Worm (Caenorhabditis elegans): ENCODE data around the gene brc-1.

The brc-1 gene

DNA sequence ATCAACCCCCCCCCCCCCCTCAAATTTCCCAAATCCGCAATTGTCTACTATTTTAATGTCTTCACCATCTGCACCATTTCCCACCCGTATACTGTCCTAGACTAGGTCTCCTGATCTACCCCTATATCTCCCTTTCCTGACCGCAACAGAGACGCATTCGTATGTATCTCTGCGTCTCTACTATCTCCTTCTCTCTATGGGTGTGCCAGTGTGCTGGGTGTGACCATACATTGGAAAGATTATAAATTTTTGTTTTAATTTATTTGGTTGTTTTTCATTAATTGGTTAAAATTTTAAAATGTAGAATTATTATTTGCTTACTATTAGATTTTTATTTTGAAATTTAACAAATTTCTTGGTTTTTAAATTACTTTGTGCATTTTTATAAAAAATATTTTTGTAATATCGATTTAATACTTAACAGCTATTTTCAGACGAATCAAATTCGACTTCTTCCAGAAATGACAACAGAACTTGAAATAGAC lies 40.8 kb downstream of the brc-1 start, which contains the start of gene amx-1:
TSS of gene amx-1 (plus strand) at position 435 of the 485 bp plus-strand sequence.
- TF ChIP-seq flt-1 (GFP tag; IDR thresholded peaks at IDR 0.05), result no peak
- TF ChIP-seq T22C8.4 (GFP tag; IDR thresholded peaks at IDR 0.05), result no peak
- no peak for TF ChIP-seq cog-1 (tag; optimal IDR thresholded peaks at IDR 0.05)
- TF ChIP-seq ref-1 (GFP tag; conservative IDR thresholded peaks at IDR 0.05), result no peak
- TF ChIP-seq med-1 (GFP tag; optimal IDR thresholded peaks at IDR 0.05; ENCODE audit: insufficient read depth), result no peak
- TF ChIP-seq ztf-23 (GFP tag; IDR thresholded peaks at IDR 0.05), result no peak
- TF ChIP-seq klf-2 (GFP tag; conservative IDR thresholded peaks at IDR 0.05), result no peak
- no peak for TF ChIP-seq tab-1 (GFP tag; IDR thresholded peaks at IDR 0.05)
- TF ChIP-seq ztf-29 (GFP tag; IDR thresholded peaks at IDR 0.05), result no peak

DNA sequence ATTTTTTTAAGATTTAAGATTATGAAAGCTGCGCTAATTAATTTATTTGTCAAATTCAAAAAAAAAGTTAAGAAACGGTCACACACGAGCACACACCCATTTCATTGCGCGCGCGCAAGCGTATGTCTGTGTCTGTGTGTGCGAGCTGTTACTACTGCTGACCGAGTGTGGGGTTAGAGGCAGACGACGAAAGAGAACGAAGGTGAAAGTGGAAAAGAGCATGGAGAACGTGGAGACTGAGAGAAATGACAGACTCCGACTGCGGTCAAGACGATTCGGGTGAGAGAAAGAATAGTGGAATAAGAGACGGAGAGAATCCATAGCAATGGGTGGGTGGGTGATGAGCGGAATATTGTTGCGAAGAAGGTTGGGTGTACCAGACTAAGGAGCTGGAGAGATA lies 42.6 kb downstream of the brc-1 start:
- TF ChIP-seq med-1 (GFP tag; optimal IDR thresholded peaks at IDR 0.05; ENCODE audit: insufficient read depth) (no peak), tab-1 (GFP tag; IDR thresholded peaks at IDR 0.05) (0 out of 2 replicates have a peak, but pooled peaks have one; percentile 28), klf-2 (GFP tag; conservative IDR thresholded peaks at IDR 0.05) (no peak), ztf-23 (GFP tag; IDR thresholded peaks at IDR 0.05) (peak; percentile 45; the same call in 1 of the 2 replicates), flt-1 (GFP tag; IDR thresholded peaks at IDR 0.05) (no peak), ref-1 (GFP tag; conservative IDR thresholded peaks at IDR 0.05) (no peak), ztf-29 (GFP tag; IDR thresholded peaks at IDR 0.05) (no peak), T22C8.4 (GFP tag; IDR thresholded peaks at IDR 0.05) (no peak), cog-1 (tag; optimal IDR thresholded peaks at IDR 0.05) (peak; percentile 46)

- TF ChIP-seq ztf-29 (GFP tag; IDR thresholded peaks at IDR 0.05) (no peak), med-1 (GFP tag; optimal IDR thresholded peaks at IDR 0.05; ENCODE audit: insufficient read depth) (no peak), cog-1 (tag; optimal IDR thresholded peaks at IDR 0.05) (no peak), T22C8.4 (GFP tag; IDR thresholded peaks at IDR 0.05) (no peak), ref-1 (GFP tag; conservative IDR thresholded peaks at IDR 0.05) (no peak), ztf-23 (GFP tag; IDR thresholded peaks at IDR 0.05) (no peak), klf-2 (GFP tag; conservative IDR thresholded peaks at IDR 0.05) (no peak)
Measured at ce11 chrIII:3819579-3819978, 43.2 kb downstream of the brc-1 start, which contains the start of gene dpy-27. dpy-27 (minus strand) TSS chrIII:3819679.

- no peak for TF ChIP-seq flt-1 (GFP tag; IDR thresholded peaks at IDR 0.05)
- no peak for TF ChIP-seq tab-1 (GFP tag; IDR thresholded peaks at IDR 0.05)
- no peak for TF ChIP-seq med-1 (GFP tag; optimal IDR thresholded peaks at IDR 0.05; ENCODE audit: insufficient read depth)
Measured at ce11 chrIII:3814421-3814820, 48.3 kb downstream of the brc-1 start.

DNA sequence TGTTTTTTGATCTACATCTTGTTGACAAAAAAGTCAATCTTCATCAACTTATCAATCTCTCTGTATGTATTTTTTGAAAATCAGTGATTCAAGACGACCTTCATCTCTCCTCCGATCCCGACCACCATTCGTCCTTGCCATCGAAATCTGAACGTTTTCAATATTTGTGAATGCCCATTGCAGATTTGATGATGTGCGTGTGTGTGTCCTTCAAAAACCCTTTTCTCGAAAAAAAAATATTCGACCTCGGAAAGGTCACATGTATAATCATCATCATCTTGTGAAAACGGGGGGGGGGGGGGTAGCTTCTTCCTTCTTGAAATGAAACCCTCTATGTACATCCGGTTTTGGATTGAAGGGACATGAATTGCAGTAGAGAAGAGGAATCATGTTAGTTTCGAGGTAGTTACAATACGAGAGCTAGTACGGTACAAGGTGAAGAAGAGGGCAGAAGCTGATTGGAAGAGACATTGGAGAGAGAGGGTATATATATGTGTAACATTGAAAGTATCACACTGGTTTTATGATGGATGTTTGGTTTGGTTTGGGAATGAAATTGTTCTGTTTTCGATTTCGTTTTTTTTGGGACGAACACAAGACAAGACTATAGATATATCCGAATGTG lies 50.3 kb downstream of the brc-1 start:
- TF ChIP-seq ref-1 (GFP tag; conservative IDR thresholded peaks at IDR 0.05) (no peak), T22C8.4 (GFP tag; IDR thresholded peaks at IDR 0.05) (no peak), tab-1 (GFP tag; IDR thresholded peaks at IDR 0.05) (no peak), ztf-29 (GFP tag; IDR thresholded peaks at IDR 0.05) (no peak), ztf-23 (GFP tag; IDR thresholded peaks at IDR 0.05) (no peak), klf-2 (GFP tag; conservative IDR thresholded peaks at IDR 0.05) (no peak), flt-1 (GFP tag; IDR thresholded peaks at IDR 0.05) (no peak), cog-1 (tag; optimal IDR thresholded peaks at IDR 0.05) (no peak), med-1 (GFP tag; optimal IDR thresholded peaks at IDR 0.05; ENCODE audit: insufficient read depth) (no peak)

ce11 chrIII:3811375-3811924 lies 51.3 kb downstream of the brc-1 start:
- TF ChIP-seq med-1 (GFP tag; optimal IDR thresholded peaks at IDR 0.05; ENCODE audit: insufficient read depth) (no peak), tab-1 (GFP tag; IDR thresholded peaks at IDR 0.05) (no peak), cog-1 (tag; optimal IDR thresholded peaks at IDR 0.05) (no peak), ztf-29 (GFP tag; IDR thresholded peaks at IDR 0.05) (no peak), flt-1 (GFP tag; IDR thresholded peaks at IDR 0.05) (no peak), ref-1 (GFP tag; conservative IDR thresholded peaks at IDR 0.05) (no peak), ztf-23 (GFP tag; IDR thresholded peaks at IDR 0.05) (no peak), T22C8.4 (GFP tag; IDR thresholded peaks at IDR 0.05) (no peak), klf-2 (GFP tag; conservative IDR thresholded peaks at IDR 0.05) (no peak)

DNA sequence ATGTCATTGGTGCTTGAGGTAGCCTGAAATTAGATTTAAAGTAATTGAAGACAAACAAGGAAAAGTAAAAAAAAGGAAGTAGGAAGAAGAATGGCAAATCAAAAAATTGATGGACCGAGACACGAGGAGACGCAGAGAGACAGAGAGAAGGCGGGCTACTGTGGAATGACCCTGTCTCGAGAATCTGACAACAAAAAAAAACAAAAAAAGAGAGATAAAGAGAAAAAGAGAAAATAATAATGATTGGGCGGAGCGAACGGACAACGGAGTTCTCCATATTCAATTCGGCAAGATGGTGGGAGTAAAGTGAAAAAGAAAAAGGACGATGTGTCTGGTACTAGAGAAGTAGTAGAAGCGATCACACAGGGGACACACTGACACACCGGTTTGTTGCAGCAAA lies 53.8 kb downstream of the brc-1 start, which contains the start of gene toh-1:
TSS of gene toh-1 (minus strand) at position 23 of the 400 bp plus-strand sequence.
- TF ChIP-seq tab-1 (GFP tag; IDR thresholded peaks at IDR 0.05) (no peak), med-1 (GFP tag; optimal IDR thresholded peaks at IDR 0.05; ENCODE audit: insufficient read depth) (no peak), ref-1 (GFP tag; conservative IDR thresholded peaks at IDR 0.05) (no peak), ztf-29 (GFP tag; IDR thresholded peaks at IDR 0.05) (no peak), ztf-23 (GFP tag; IDR thresholded peaks at IDR 0.05) (no peak), cog-1 (tag; optimal IDR thresholded peaks at IDR 0.05) (no peak), T22C8.4 (GFP tag; IDR thresholded peaks at IDR 0.05) (no peak), klf-2 (GFP tag; conservative IDR thresholded peaks at IDR 0.05) (no peak), flt-1 (GFP tag; IDR thresholded peaks at IDR 0.05) (no peak)

DNA sequence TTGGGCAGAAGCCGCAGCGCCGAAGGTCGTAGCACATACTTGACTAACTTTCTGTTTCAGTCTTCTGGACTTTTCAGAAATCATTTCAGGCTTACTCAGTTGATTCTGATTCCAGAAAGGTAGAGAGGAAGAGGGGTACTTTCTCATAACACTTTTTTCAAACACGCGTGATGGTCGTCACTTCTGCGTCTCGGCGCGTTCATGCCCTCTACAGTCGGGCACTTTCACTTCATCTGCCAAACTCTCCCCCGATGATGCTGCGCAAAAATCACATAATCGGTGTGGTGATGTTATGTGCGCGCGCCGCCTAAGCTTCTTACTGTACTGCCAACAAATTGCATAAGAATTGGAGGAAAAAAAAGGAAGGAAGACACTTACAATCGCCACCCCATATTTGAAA lies 55.2 kb downstream of the brc-1 start:
- TF ChIP-seq ref-1 (GFP tag; conservative IDR thresholded peaks at IDR 0.05) (no peak), med-1 (GFP tag; optimal IDR thresholded peaks at IDR 0.05; ENCODE audit: insufficient read depth) (no peak), cog-1 (tag; optimal IDR thresholded peaks at IDR 0.05) (no peak), T22C8.4 (GFP tag; IDR thresholded peaks at IDR 0.05) (no peak), ztf-23 (GFP tag; IDR thresholded peaks at IDR 0.05) (no peak), flt-1 (GFP tag; IDR thresholded peaks at IDR 0.05) (no peak), klf-2 (GFP tag; conservative IDR thresholded peaks at IDR 0.05) (no peak), tab-1 (GFP tag; IDR thresholded peaks at IDR 0.05) (no peak), ztf-29 (GFP tag; IDR thresholded peaks at IDR 0.05) (no peak)

DNA sequence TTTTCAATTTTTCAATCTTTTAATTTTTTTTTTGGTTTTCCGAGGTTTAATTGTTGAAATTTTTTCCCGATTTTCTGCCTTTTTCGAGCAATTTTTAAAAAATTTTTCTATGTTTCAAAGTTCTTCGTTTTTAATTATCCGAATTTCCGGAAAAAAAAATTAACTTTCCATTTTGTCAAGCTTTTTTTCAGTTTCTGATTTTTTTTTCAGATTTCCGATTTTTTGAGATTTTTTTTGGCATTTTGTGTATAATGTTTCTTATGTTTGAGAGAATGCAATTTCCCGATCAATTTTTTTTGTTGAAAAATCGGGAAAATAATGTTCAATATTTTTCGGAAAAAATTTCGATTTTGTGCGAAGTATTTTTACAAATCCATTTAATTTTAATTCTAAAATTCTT lies 55.9 kb downstream of the brc-1 start:
- no peak for TF ChIP-seq tab-1 (GFP tag; IDR thresholded peaks at IDR 0.05)
- no peak for TF ChIP-seq klf-2 (GFP tag; conservative IDR thresholded peaks at IDR 0.05)
- TF ChIP-seq ztf-29 (GFP tag; IDR thresholded peaks at IDR 0.05), result no peak
- TF ChIP-seq T22C8.4 (GFP tag; IDR thresholded peaks at IDR 0.05), result no peak
- TF ChIP-seq med-1 (GFP tag; optimal IDR thresholded peaks at IDR 0.05; ENCODE audit: insufficient read depth), result no peak
- TF ChIP-seq cog-1 (tag; optimal IDR thresholded peaks at IDR 0.05), result no peak
- TF ChIP-seq ref-1 (GFP tag; conservative IDR thresholded peaks at IDR 0.05), result no peak
- TF ChIP-seq ztf-23 (GFP tag; IDR thresholded peaks at IDR 0.05), result no peak
- no peak for TF ChIP-seq flt-1 (GFP tag; IDR thresholded peaks at IDR 0.05)

All from whole organism, midembryonic.